Fruit fly (Drosophila melanogaster): ENCODE measurements around the gene mAChR-C.

dm6 chrX:6853384-6853783 is 20.9 kb upstream of the mAChR-C start:
- TF ChIP-seq psq (optimal IDR thresholded peaks at IDR 0.05) (no peak), ttk (optimal IDR thresholded peaks at IDR 0.05) (no peak), insv (optimal IDR thresholded peaks at IDR 0.05) (no peak), Sin3A (optimal IDR thresholded peaks at IDR 0.05) (no peak), h (optimal IDR thresholded peaks at IDR 0.05) (no peak), Myc (optimal IDR thresholded peaks at IDR 0.05) (no peak)
